Worm (Caenorhabditis elegans) whole organism, midembryonic: ENCODE data around the gene cyn-1.

Experiments used
- T22C8.4 ChIP-seq: fragments of 200-800 bp; sonication (Bioruptor generic); IDR thresholded peaks from 2 replicates; pipeline ENCODE4 v1.3.6; 2022; ENCODE audit warnings: missing genetic modification characterization, missing compliant biosample characterization
- cog-1 ChIP-seq: sonication (generic microtip); optimal IDR thresholded peaks from 2 replicates; lab custom pipeline; 2016; ENCODE audit warnings: missing genetic modification characterization, missing compliant biosample characterization
- flt-1 ChIP-seq: fragments of 200-800 bp; sonication (Bioruptor generic); IDR thresholded peaks from 2 replicates; pipeline ENCODE4 v1.3.6; 2022; ENCODE audit warnings: missing genetic modification characterization, missing compliant biosample characterization
- klf-2 ChIP-seq: fragments of 200-800 bp; sonication (Bioruptor generic); conservative IDR thresholded peaks from 2 replicates; pipeline ENCODE4 v1.3.6; 2022; ENCODE audit warnings: missing genetic modification reagents, missing genetic modification characterization, missing compliant biosample characterization
- med-1 ChIP-seq: sonication (generic microtip); optimal IDR thresholded peaks from 2 replicates; lab custom pipeline; 2017; ENCODE audit warnings: missing genetic modification characterization, mild to moderate bottlenecking, missing compliant biosample characterization, antibody characterized with exemption, missing genetic modification reagents; ENCODE audit not compliant: insufficient read depth
- ref-1 ChIP-seq: fragments of 200-800 bp; sonication (Bioruptor generic); conservative IDR thresholded peaks from 2 replicates; pipeline ENCODE4 v1.3.6; 2022; ENCODE audit warnings: missing genetic modification reagents, missing genetic modification characterization, missing compliant biosample characterization
- tab-1 ChIP-seq: fragments of 200-800 bp; sonication (Bioruptor generic); IDR thresholded peaks from 2 replicates; pipeline ENCODE4 v1.3.6; 2022; ENCODE audit warnings: missing genetic modification characterization, missing compliant biosample characterization
- ztf-23 ChIP-seq: fragments of 200-800 bp; sonication (Bioruptor generic); IDR thresholded peaks from 2 replicates; pipeline ENCODE4 v1.3.6; 2022; ENCODE audit warnings: missing genetic modification reagents, missing genetic modification characterization, missing compliant biosample characterization
- ztf-29 ChIP-seq: fragments of 200-800 bp; sonication (Bioruptor generic); IDR thresholded peaks from 2 replicates; pipeline ENCODE4 v1.3.6; 2022; ENCODE audit warnings: missing genetic modification reagents, missing genetic modification characterization, missing compliant biosample characterization

Gene cyn-1

DNA sequence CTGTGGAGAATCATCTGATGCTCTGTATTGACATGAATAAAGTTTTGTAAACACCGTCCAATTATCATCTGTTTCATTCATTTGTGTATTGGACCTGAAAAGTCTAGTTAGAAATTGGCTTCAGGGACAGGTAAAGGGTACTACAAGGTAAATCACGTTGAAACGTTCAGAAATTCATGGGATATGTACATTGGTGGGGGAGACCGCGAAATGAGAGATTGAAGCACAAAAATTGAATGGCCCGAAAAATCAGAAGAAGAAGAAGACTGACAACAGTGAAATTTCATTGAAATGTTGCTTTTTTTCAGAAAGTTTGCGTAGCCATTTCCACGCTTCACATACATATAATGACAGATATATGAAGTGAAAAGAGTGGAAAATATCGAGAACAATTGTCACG is 23.1 kb downstream of the cyn-1 start, which contains the start of gene npr-43:
TSS of gene npr-43 (minus strand) at position 101 of the 400 bp plus-strand sequence.
- TF ChIP-seq cog-1 (tag; lab: Kevin White, UChicago) (no peak), med-1 (no peak), tab-1 (GFP tag; lab: Robert Waterston, UW) (no peak), ztf-23 (GFP tag; lab: Robert Waterston, UW) (no peak), klf-2 (GFP tag; lab: Robert Waterston, UW) (no peak), ref-1 (no peak), ztf-29 (GFP tag; lab: Robert Waterston, UW) (no peak)

DNA sequence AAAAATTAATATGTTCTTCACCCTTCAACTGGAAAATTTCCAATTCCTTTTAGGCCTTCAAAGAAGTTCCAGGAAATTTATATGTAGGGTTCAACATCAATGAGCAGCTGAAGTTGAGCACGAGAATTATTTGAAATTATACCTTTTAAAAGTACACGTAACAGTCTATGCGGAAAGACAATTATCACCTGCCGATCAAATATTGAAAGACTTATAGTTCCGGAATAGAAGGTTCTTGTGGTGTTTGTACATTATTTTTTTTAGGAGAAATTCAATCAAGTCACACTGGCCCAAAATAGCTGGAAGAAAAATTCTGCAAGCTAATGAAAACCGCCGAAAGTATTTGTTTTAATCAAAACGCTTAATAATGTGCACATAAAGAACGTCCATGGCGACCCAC is 24.4 kb downstream of the cyn-1 start:
- TF ChIP-seq flt-1 (no peak), ztf-29 (GFP tag; lab: Robert Waterston, UW) (no peak), tab-1 (GFP tag; lab: Robert Waterston, UW) (no peak), klf-2 (GFP tag; lab: Robert Waterston, UW) (no peak), cog-1 (tag; lab: Kevin White, UChicago) (no peak), ztf-23 (GFP tag; lab: Robert Waterston, UW) (no peak), T22C8.4 (no peak), ref-1 (no peak), med-1 (no peak)

ce11 chrV:14391830-14392229 is 36.0 kb downstream of the cyn-1 start, which contains the start of gene C15H11.10:
TSS of gene C15H11.10 (plus strand) at chrV:14392130.
- TF ChIP-seq flt-1: no peak
- TF ChIP-seq klf-2 (GFP tag; lab: Robert Waterston, UW): no peak
- no peak for TF ChIP-seq med-1
- no peak for TF ChIP-seq tab-1 (GFP tag; lab: Robert Waterston, UW)
- no peak for TF ChIP-seq ref-1
- no peak for TF ChIP-seq ztf-23 (GFP tag; lab: Robert Waterston, UW)
- TF ChIP-seq T22C8.4: no peak
- TF ChIP-seq cog-1 (tag; lab: Kevin White, UChicago): no peak
- no peak for TF ChIP-seq ztf-29 (GFP tag; lab: Robert Waterston, UW)

ce11 chrV:14393504-14393903 is 37.6 kb downstream of the cyn-1 start, which contains the start of gene C15H11.1:
TSS of gene C15H11.1 (plus strand) at chrV:14393804.
- no peak for TF ChIP-seq med-1
- no peak for TF ChIP-seq klf-2 (GFP tag; lab: Robert Waterston, UW)
- TF ChIP-seq T22C8.4: no peak
- no peak for TF ChIP-seq tab-1 (GFP tag; lab: Robert Waterston, UW)
- no peak for TF ChIP-seq ztf-23 (GFP tag; lab: Robert Waterston, UW)
- no peak for TF ChIP-seq ref-1
- TF ChIP-seq cog-1 (tag; lab: Kevin White, UChicago): no peak
- no peak for TF ChIP-seq ztf-29 (GFP tag; lab: Robert Waterston, UW)
- TF ChIP-seq flt-1: no peak

DNA sequence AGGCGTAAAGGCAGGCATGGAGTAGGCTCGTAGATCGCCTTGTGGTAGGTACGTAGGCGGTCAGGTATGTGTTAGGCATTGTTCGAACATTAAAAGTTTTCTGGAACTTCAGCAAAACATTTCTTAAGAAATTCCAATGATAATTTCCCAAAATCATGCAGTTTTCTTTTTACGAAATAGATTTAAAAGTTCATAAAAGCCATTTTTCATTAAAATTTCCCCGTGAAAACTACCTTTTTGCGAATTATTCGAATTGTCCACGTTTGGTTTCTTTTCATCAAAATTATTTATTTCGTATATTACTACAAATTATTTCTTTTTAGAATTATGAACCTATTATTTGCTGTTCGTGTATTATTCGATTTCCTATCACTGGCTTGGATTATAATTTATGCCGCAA is 38.9 kb downstream of the cyn-1 start, which contains the start of gene C15H11.13:
TSS of gene C15H11.13 (plus strand) at position 301 of the 400 bp plus-strand sequence.
- TF ChIP-seq tab-1 (GFP tag; lab: Robert Waterston, UW) (no peak), ztf-29 (GFP tag; lab: Robert Waterston, UW) (no peak), cog-1 (tag; lab: Kevin White, UChicago) (no peak), klf-2 (GFP tag; lab: Robert Waterston, UW) (no peak)

ce11 chrV:14396123-14396669 is 40.3 kb downstream of the cyn-1 start:
- TF ChIP-seq flt-1: no peak
- no peak for TF ChIP-seq ztf-29 (GFP tag; lab: Robert Waterston, UW)

- no peak for TF ChIP-seq ztf-23 (GFP tag; lab: Robert Waterston, UW)
- no peak for TF ChIP-seq flt-1
- TF ChIP-seq T22C8.4: no peak
- TF ChIP-seq tab-1 (GFP tag; lab: Robert Waterston, UW): no peak
- no peak for TF ChIP-seq klf-2 (GFP tag; lab: Robert Waterston, UW)
- no peak for TF ChIP-seq med-1
- TF ChIP-seq ztf-29 (GFP tag; lab: Robert Waterston, UW): no peak
- no peak for TF ChIP-seq cog-1 (tag; lab: Kevin White, UChicago)
Observed at ce11 chrV:14405647-14406046, 49.8 kb downstream of the cyn-1 start.
